Fruit fly (Drosophila melanogaster) whole organism: Measurements from ENCODE around the gene mRNA-cap.

Experiments used
- CG8478 ChIP-seq: fragments of >200 bp; optimal IDR thresholded peaks from 2 replicates; lab custom pipeline; 2018; ENCODE audit warnings: inconsistent platforms
- EcR ChIP-seq, 2 experiments: fragments of >200 bp; optimal IDR thresholded peaks; 2 replicates each; lab custom pipeline; 2017; ENCODE audit warnings: missing biosample characterization in 2 of 2, missing genetic modification characterization in 2 of 2, missing genetic modification reagents in 2 of 2
- pan ChIP-seq: fragments of >200 bp; optimal IDR thresholded peaks from 2 replicates; lab custom pipeline; 2017

DNA sequence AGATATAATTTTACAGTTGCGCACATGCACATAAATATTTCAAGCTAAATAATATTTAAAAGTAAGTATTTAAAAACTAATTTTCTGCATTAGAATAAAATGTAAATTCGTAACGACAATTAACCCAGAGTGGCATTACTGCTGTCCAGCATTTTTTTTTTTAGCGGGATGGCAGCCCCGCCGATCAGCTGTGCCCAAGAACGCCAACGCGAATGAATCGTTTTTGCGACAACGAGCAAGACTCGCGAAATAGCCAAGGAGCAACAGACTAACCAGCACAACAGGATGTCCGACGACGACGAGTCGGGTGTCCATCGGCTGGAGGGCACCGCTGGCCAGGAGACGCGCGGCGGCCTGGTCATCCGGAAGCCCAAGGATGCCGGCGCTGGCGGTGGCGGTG lies 41.4 kb downstream of the mRNA-cap start, which contains the start of gene Prp16:
- TF ChIP-seq pan (lab: Kevin White, UChicago) (no peak), EcR (GFP tag; optimal IDR thresholded peaks at IDR 0.05; lab: Kevin White, UChicago) (no peak), CG8478 (lab: Kevin White, UChicago) (no peak)
